Fruit fly (Drosophila melanogaster): Measurements from ENCODE around the gene CG14689.

The CG14689 gene

DNA sequence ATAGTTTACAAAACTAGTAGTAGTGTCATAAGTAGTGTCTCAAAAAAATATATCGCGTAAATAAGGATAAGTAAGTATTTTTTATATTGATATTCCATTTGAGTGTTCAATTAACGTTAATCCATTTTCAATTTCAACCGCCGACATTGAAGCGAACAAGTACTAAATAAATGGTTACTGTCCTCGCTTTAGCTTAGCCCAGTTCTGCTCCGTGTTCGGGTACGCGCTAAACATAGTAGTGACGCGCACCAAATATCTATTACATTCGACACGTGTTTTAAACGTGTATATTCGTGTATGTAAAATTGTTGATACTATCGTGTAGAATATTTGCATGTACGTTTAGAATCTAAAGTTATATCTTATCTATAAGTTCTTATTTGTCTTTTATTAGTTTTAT, 35.9 kb downstream of the CG14689 start (continued):
- TF ChIP-seq Dek (tag; optimal IDR thresholded peaks at IDR 0.05) (peak; percentile 64), CG33213 (GFP tag; optimal IDR thresholded peaks at IDR 0.05) (peak; percentile 77), CG3847 (GFP tag; IDR thresholded peaks at IDR 0.05) (no peak), dan (GFP tag; IDR thresholded peaks at IDR 0.05) (no peak), gt (GFP tag; IDR thresholded peaks at IDR 0.05) (no peak), CG11504 (tag; optimal IDR thresholded peaks at IDR 0.05) (peak; percentile 69), vvl (GFP tag; IDR thresholded peaks at IDR 0.05) (peak; percentile 67), Hsf (GFP tag; optimal IDR thresholded peaks at IDR 0.05) (peak; percentile 24), Dbx (GFP tag; IDR thresholded peaks at IDR 0.05) (peak; percentile 82), Sry-β (GFP tag; optimal IDR thresholded peaks at IDR 0.05) (no peak), ac (GFP tag; optimal IDR thresholded peaks at IDR 0.05) (no peak), Spps (tag; optimal IDR thresholded peaks at IDR 0.05) (peak; percentile 25), CG17912 (GFP tag; optimal IDR thresholded peaks at IDR 0.05) (peak; percentile 3), CG12155 (GFP tag; optimal IDR thresholded peaks at IDR 0.05) (peak; percentile 15), CG8290 (GFP tag; optimal IDR thresholded peaks at IDR 0.05) (peak; percentile 72), CG8290 (tag; optimal IDR thresholded peaks at IDR 0.05) (peak in 1 of 2 experiments; percentile 92), HLH3B (GFP tag; IDR thresholded peaks at IDR 0.05) (no peak), ems (GFP tag; optimal IDR thresholded peaks at IDR 0.05) (peak; percentile 9), slbo (GFP tag; IDR thresholded peaks at IDR 0.05) (no peak), TFAM (GFP tag; optimal IDR thresholded peaks at IDR 0.05) (no peak), CG9932 (GFP tag; IDR thresholded peaks at IDR 0.05) (peak; percentile 40; the same call in 1 of the 2 replicates), Mrtf (GFP tag; IDR thresholded peaks at IDR 0.05) (no peak), CG7357 (GFP tag; IDR thresholded peaks at IDR 0.05) (no peak), p53 (GFP tag; optimal IDR thresholded peaks at IDR 0.05) (peak; percentile 58), CG13123 (GFP tag; optimal IDR thresholded peaks at IDR 0.05) (no peak), CG1233 (GFP tag; optimal IDR thresholded peaks at IDR 0.05) (no peak), inv (GFP tag; IDR thresholded peaks at IDR 0.05; ENCODE audit: partially characterized antibody) (peak; percentile 85), CG8478 (optimal IDR thresholded peaks at IDR 0.05) (peak; percentile 65), CG13296 (GFP tag; optimal IDR thresholded peaks at IDR 0.05) (no peak), CHES-1-like (GFP tag; optimal IDR thresholded peaks at IDR 0.05) (peak; percentile 26), CG12219 (GFP tag; optimal IDR thresholded peaks at IDR 0.05) (no peak), Poxn (GFP tag; IDR thresholded peaks at IDR 0.05) (no peak), HmgZ (tag; optimal IDR thresholded peaks at IDR 0.05) (peak; percentile 93), fd3F (GFP tag; optimal IDR thresholded peaks at IDR 0.05) (no peak), nmo (GFP tag; optimal IDR thresholded peaks at IDR 0.05) (peak; percentile 53), CG11093 (GFP tag; IDR thresholded peaks at IDR 0.05) (no peak), CG3995 (GFP tag; optimal IDR thresholded peaks at IDR 0.05) (peak; percentile 36), CG13287 (GFP tag; IDR thresholded peaks at IDR 0.05; ENCODE audit: partially characterized antibody) (peak; percentile 92), mld (GFP tag; IDR thresholded peaks at IDR 0.05; ENCODE audit: partially characterized antibody) (peak; percentile 46; the same call in 1 of the 3 replicates), hb (GFP tag; IDR thresholded peaks at IDR 0.05; ENCODE audit: partially characterized antibody) (peak; percentile 69; the same call in 2 of the 3 replicates), CG4617 (GFP tag; optimal IDR thresholded peaks at IDR 0.05; ENCODE audit: borderline replicate concordance) (peak; percentile 1), sisA (GFP tag; IDR thresholded peaks at IDR 0.05) (no peak), H2.0 (GFP tag; IDR thresholded peaks at IDR 0.05) (no peak), Taf1 (GFP tag; IDR thresholded peaks at IDR 0.05) (no peak), CG18262 (tag; optimal IDR thresholded peaks at IDR 0.05) (no peak), CG18619 (GFP tag; optimal IDR thresholded peaks at IDR 0.05) (peak; percentile 25), CG16813 (GFP tag; IDR thresholded peaks at IDR 0.05; ENCODE audit: partially characterized antibody) (peak; percentile 81), CG8359 (GFP tag; optimal IDR thresholded peaks at IDR 0.05; ENCODE audit: borderline replicate concordance) (no peak), CG3163 (GFP tag; optimal IDR thresholded peaks at IDR 0.05) (peak; percentile 48), sna (GFP tag; IDR thresholded peaks at IDR 0.05; ENCODE audit: partially characterized antibody) (peak; percentile 73; the same call in 1 of the 2 replicates), CG30020 (tag; optimal IDR thresholded peaks at IDR 0.05) (no peak), grau (tag; optimal IDR thresholded peaks at IDR 0.05) (peak; percentile 35)

All from whole organism, embryonic.